Worm (Caenorhabditis elegans) whole organism, L1 larva: ENCODE results near the gene C50F4.1.

ENCODE experiments used
- F16B12.6 ChIP-seq: fragments of 150-350 bp; optimal IDR thresholded peaks from 2 replicates; lab custom pipeline; 2014; ENCODE audit warnings: missing biosample characterization, missing genetic modification characterization
- Y116A8C.19 ChIP-seq: sonication (generic microtip); optimal IDR thresholded peaks from 2 replicates; lab custom pipeline; 2016; ENCODE audit warnings: missing compliant biosample characterization, missing genetic modification characterization, borderline replicate concordance
- alr-1 ChIP-seq: fragments of 200-800 bp; sonication (Bioruptor generic); optimal IDR thresholded peaks from 2 replicates; lab custom pipeline; 2018; ENCODE audit warnings: borderline replicate concordance, mild to moderate bottlenecking, missing genetic modification characterization, missing compliant biosample characterization
- aly-2 ChIP-seq: fragments of 150-350 bp; optimal IDR thresholded peaks from 2 replicates; lab custom pipeline; 2014; ENCODE audit warnings: missing biosample characterization, missing genetic modification characterization
- ama-1 ChIP-seq: fragments of 150-350 bp; optimal IDR thresholded peaks from 2 replicates; lab custom pipeline; 2014
- blmp-1 ChIP-seq: fragments of 150-350 bp; optimal IDR thresholded peaks from 2 replicates; lab custom pipeline; 2014; ENCODE audit warnings: missing biosample characterization, missing genetic modification characterization
- ceh-88 ChIP-seq: fragments of 200-800 bp; sonication (Bioruptor generic); IDR thresholded peaks from 2 replicates; pipeline ENCODE4 v1.3.6; 2022; ENCODE audit warnings: missing genetic modification characterization, missing compliant biosample characterization
- ceh-90 ChIP-seq: sonication (generic microtip); optimal IDR thresholded peaks from 2 replicates; lab custom pipeline; 2016; ENCODE audit warnings: missing genetic modification characterization, missing compliant biosample characterization
- efl-1 ChIP-seq, 4 experiments: fragments of 150-350 bp; optimal IDR thresholded peaks in 3 of 4; peaks in 1 of 4; 1 replicate in 1 of 4; 2 replicates in 3 of 4; lab custom pipeline; 2014; ENCODE audit warnings: missing biosample characterization in 2 of 4, missing genetic modification characterization in 2 of 4, missing genetic modification reagents in 2 of 4
- egl-13 ChIP-seq: sonication (generic microtip); optimal IDR thresholded peaks from 2 replicates; lab custom pipeline; 2016; ENCODE audit warnings: missing genotype, missing genetic modification reagents, missing genetic modification characterization, missing compliant biosample characterization
- elt-2 ChIP-seq: sonication (generic microtip); optimal IDR thresholded peaks from 2 replicates; lab custom pipeline; 2016; ENCODE audit warnings: missing genetic modification characterization, mild to moderate bottlenecking, inconsistent platforms, missing compliant biosample characterization, missing genetic modification reagents
- elt-3 ChIP-seq, 6 experiments: fragments of 150-350 bp in 1 of 6; sonication (generic microtip); optimal IDR thresholded peaks; 2 replicates each; lab custom pipeline; 2017 to 2018; ENCODE audit warnings: missing biosample characterization in 6 of 6, missing genetic modification characterization in 6 of 6, inconsistent platforms in 1 of 6
- ets-5 ChIP-seq: fragments of 200-800 bp; sonication (Bioruptor generic); IDR thresholded peaks from 2 replicates; pipeline ENCODE4 v1.3.6; 2022; ENCODE audit warnings: missing genetic modification characterization, missing compliant biosample characterization
- fkh-10 ChIP-seq: sonication (generic microtip); optimal IDR thresholded peaks from 2 replicates; lab custom pipeline; 2017; ENCODE audit warnings: missing biosample characterization, missing genetic modification reagents, missing genetic modification characterization
- fkh-4 ChIP-seq: sonication (generic microtip); optimal IDR thresholded peaks from 2 replicates; lab custom pipeline; 2016; ENCODE audit warnings: missing compliant biosample characterization, missing genetic modification characterization, borderline replicate concordance
- fkh-8 ChIP-seq: sonication (generic microtip); optimal IDR thresholded peaks from 2 replicates; lab custom pipeline; 2016; ENCODE audit warnings: mild to moderate bottlenecking, missing genetic modification characterization, missing compliant biosample characterization
- hlh-4 ChIP-seq: sonication (generic microtip); optimal IDR thresholded peaks from 2 replicates; lab custom pipeline; 2016; ENCODE audit warnings: mild to moderate bottlenecking, missing genetic modification characterization, missing compliant biosample characterization
- hpl-2 ChIP-seq: fragments of 150-350 bp; optimal IDR thresholded peaks from 2 replicates; lab custom pipeline; 2014; ENCODE audit warnings: missing biosample characterization, missing genetic modification reagents, missing genetic modification characterization
- irx-1 ChIP-seq: sonication (generic microtip); optimal IDR thresholded peaks from 2 replicates; lab custom pipeline; 2016; ENCODE audit warnings: missing genetic modification characterization, missing compliant biosample characterization
- jun-1 ChIP-seq: fragments of 150-350 bp; optimal IDR thresholded peaks from 2 replicates; lab custom pipeline; 2014; ENCODE audit warnings: missing biosample characterization, missing genetic modification reagents, missing genetic modification characterization
- lin-14 ChIP-seq: fragments of 200-800 bp; sonication (Bioruptor generic); optimal IDR thresholded peaks from 2 replicates; lab custom pipeline; 2018; ENCODE audit warnings: mild to moderate bottlenecking, missing genetic modification characterization, moderate library complexity, missing compliant biosample characterization
- lin-15B ChIP-seq: fragments of 150-350 bp; sonication (generic microtip); optimal IDR thresholded peaks from 3 replicates; lab custom pipeline; 2014; ENCODE audit warnings: missing biosample characterization, missing genetic modification characterization
- lin-35 ChIP-seq, 2 experiments: fragments of 150-350 bp; optimal IDR thresholded peaks; 2 replicates each; lab custom pipeline; 2014; ENCODE audit warnings: missing biosample characterization in 2 of 2, missing genetic modification characterization in 2 of 2, missing genetic modification reagents in 2 of 2
- mdl-1 ChIP-seq, 2 experiments: fragments of 150-350 bp; optimal IDR thresholded peaks; 2 replicates each; lab custom pipeline; 2014 to 2017; ENCODE audit warnings: missing biosample characterization in 2 of 2, missing genetic modification characterization in 2 of 2, inconsistent platforms in 1 of 2
- nhr-20 ChIP-seq: sonication (generic microtip); optimal IDR thresholded peaks from 2 replicates; lab custom pipeline; 2016; ENCODE audit warnings: mild to moderate bottlenecking, missing genetic modification characterization, missing compliant biosample characterization
- nhr-28 ChIP-seq: fragments of 150-350 bp; optimal IDR thresholded peaks from 2 replicates; lab custom pipeline; 2014; ENCODE audit warnings: missing biosample characterization, missing genetic modification characterization
- nhr-47 ChIP-seq: sonication (generic microtip); optimal IDR thresholded peaks from 2 replicates; lab custom pipeline; 2016; ENCODE audit warnings: mild to moderate bottlenecking, missing genetic modification characterization, moderate library complexity, missing compliant biosample characterization
- nhr-90 ChIP-seq: sonication (generic microtip); optimal IDR thresholded peaks from 2 replicates; lab custom pipeline; 2016; ENCODE audit warnings: mild to moderate bottlenecking, missing genetic modification characterization, missing compliant biosample characterization; ENCODE audit not compliant: poor library complexity
- pax-3 ChIP-seq: fragments of 200-800 bp; sonication (Bioruptor generic); optimal IDR thresholded peaks from 2 replicates; lab custom pipeline; 2018; ENCODE audit warnings: mild to moderate bottlenecking, missing genetic modification characterization, moderate library complexity, missing compliant biosample characterization
- skn-1 ChIP-seq: fragments of 150-350 bp; optimal IDR thresholded peaks from 2 replicates; lab custom pipeline; 2014; ENCODE audit warnings: missing biosample characterization, missing genetic modification characterization
- snpc-4 ChIP-seq: fragments of 150-350 bp; optimal IDR thresholded peaks from 2 replicates; lab custom pipeline; 2014; ENCODE audit warnings: missing biosample characterization, missing genetic modification characterization
- tlp-1 ChIP-seq: fragments of 150-350 bp; optimal IDR thresholded peaks from 2 replicates; lab custom pipeline; 2014; ENCODE audit warnings: missing biosample characterization, missing genetic modification characterization
- unc-86 ChIP-seq: sonication (generic microtip); optimal IDR thresholded peaks from 2 replicates; lab custom pipeline; 2016; ENCODE audit warnings: missing genetic modification characterization, missing compliant biosample characterization
- unc-98 ChIP-seq: fragments of 200-800 bp; sonication (Bioruptor generic); IDR thresholded peaks from 2 replicates; pipeline ENCODE4 v1.3.6; 2022; ENCODE audit warnings: missing genetic modification characterization, missing compliant biosample characterization

The C50F4.1 gene

DNA sequence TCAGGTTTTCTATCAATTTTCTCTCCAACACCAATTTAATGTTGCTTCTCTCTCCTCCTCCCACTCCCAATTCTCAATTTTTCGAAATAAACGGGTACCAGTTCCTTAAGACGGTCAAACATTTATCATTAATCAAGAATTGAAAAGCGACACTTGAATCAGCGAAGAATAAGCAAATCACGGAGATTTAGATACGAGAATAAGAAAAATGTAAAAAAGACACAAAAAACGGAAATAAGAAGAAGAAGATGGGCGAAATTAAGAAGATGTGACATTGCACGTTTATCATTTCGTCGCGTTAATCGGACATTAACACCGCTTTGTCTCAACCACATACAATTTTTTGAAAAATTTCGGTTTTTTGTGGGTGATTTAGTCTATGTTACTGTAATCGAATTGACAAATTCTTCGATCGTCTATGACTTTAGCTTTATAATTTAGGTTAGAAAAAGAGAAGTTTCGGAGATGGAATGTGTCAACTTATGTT lies 22.1 kb upstream of the C50F4.1 start, which contains the start of gene haao-1 (continued):
- TF ChIP-seq aly-2 (tag; lab: Kevin White, UChicago): no peak
- TF ChIP-seq ama-1 (lab: Kevin White, UChicago): no peak
- TF ChIP-seq lin-15B (tag; lab: Kevin White, UChicago): no peak
- TF ChIP-seq skn-1 (tag; lab: Kevin White, UChicago): no peak
- TF ChIP-seq elt-2 (tag; lab: Kevin White, UChicago): no peak
- no peak for TF ChIP-seq nhr-90
- no peak for TF ChIP-seq hpl-2
- no peak for TF ChIP-seq nhr-28
- peak; percentile 69 for TF ChIP-seq blmp-1 (tag; lab: Kevin White, UChicago)

DNA sequence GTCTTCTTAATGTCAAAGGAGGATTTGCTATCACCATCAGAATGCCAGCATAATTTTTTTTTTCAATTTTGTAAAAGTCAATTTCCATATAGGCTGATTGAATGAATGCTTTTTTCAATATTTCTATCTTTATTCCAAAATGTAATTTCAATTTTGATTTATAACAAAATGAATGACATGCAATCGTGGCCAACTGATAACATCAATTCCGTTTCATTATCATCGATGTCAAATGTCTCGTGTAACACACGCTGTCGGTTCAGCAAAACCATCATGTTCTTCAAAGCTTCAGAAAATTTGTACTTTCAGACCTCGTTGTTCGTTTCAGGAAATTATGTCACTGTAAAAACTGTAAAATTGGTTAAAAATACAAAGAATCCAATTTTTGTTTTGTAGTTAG lies 19.7 kb upstream of the C50F4.1 start:
- TF ChIP-seq ets-5 (GFP tag; lab: Robert Waterston, UW) (no peak), egl-13 (tag; lab: Kevin White, UChicago) (no peak), irx-1 (tag; lab: Kevin White, UChicago) (no peak), ceh-90 (tag; lab: Kevin White, UChicago) (no peak), snpc-4 (tag; lab: Kevin White, UChicago) (no peak), mdl-1 (tag; optimal IDR thresholded peaks at IDR 0.05; lab: Kevin White, UChicago) (peak in 1 of 2 experiments; percentile 11), unc-86 (tag; lab: Kevin White, UChicago) (no peak), nhr-20 (tag; lab: Kevin White, UChicago) (peak; percentile 30), elt-2 (tag; lab: Kevin White, UChicago) (peak; percentile 72), lin-35 (GFP tag; optimal IDR thresholded peaks at IDR 0.05; lab: Kevin White, UChicago) (peak in 1 of 2 experiments; percentile 40), jun-1 (tag; lab: Kevin White, UChicago) (no peak), nhr-90 (peak; percentile 2)

DNA sequence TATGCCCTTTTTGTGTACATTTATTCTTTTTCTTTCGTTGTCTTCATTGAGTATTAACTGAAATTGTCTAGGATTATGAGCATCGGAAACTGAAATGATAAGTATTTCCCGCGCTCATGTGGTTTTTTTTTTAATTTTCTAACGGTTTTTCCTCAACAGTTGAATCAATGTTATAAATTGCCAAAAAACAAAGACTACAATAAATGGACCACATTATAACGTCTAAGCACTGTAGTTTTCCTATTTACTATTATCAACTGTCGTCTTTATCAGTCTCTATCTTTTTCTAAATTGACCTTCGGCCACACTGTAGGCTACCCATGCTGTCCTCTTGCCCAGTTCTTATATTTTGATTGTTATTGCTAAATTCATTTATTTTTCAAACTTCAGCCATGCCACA lies 18.9 kb upstream of the C50F4.1 start, which contains the start of gene acs-14:
Gene acs-14, plus strand, starts transcription at position 391 of the 400 bp plus-strand sequence.
- TF ChIP-seq unc-98 (GFP tag; lab: Robert Waterston, UW): no peak
- TF ChIP-seq elt-2 (tag; lab: Kevin White, UChicago): peak; percentile 12
- no peak for TF ChIP-seq aly-2 (tag; lab: Kevin White, UChicago)
- TF ChIP-seq nhr-20 (tag; lab: Kevin White, UChicago): peak; percentile 13
- TF ChIP-seq hlh-4: no peak
- TF ChIP-seq Y116A8C.19 (tag; lab: Kevin White, UChicago): no peak
- no peak for TF ChIP-seq irx-1 (tag; lab: Kevin White, UChicago)
- TF ChIP-seq lin-14 (GFP tag; lab: Kevin White, UChicago): no peak
- TF ChIP-seq lin-35 (GFP tag; optimal IDR thresholded peaks at IDR 0.05; lab: Kevin White, UChicago): peak in 1 of 2 experiments; percentile 12
- no peak for TF ChIP-seq F16B12.6 (tag; lab: Kevin White, UChicago)
- TF ChIP-seq ceh-88 (GFP tag; lab: Robert Waterston, UW): no peak
- no peak for TF ChIP-seq fkh-8 (tag; lab: Kevin White, UChicago)
- peak in 1 of 6 experiments; percentile 4 for TF ChIP-seq elt-3 (tag; optimal IDR thresholded peaks at IDR 0.05; lab: Kevin White, UChicago)
- no peak for TF ChIP-seq alr-1 (tag; lab: Kevin White, UChicago)
- TF ChIP-seq efl-1 (optimal IDR thresholded peaks at IDR 0.05; lab: Kevin White, UChicago): no peak
- peak in 1 of 2 experiments; percentile 51 for TF ChIP-seq efl-1 (GFP tag; optimal IDR thresholded peaks at IDR 0.05 in 1 of 2; lab: Kevin White, UChicago)

DNA sequence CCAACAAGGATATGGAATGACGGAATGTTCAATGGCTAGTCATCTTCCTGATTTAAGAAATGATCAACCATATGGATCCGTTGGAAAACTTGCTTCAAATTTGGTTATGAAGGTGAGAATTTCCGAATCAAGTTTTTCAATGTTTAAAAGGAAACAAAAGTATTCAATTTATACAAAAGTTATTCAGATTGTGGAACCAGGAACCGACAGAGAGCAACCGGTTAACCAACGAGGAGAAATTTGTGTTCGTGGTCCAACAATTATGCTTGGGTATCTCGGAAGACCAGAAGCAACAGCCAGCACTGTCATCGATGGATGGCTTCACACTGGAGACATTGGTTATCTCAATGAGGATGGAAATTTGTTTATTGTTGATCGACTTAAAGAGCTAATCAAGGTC lies 17.0 kb upstream of the C50F4.1 start:
- no peak for TF ChIP-seq fkh-10 (GFP tag; lab: Kevin White, UChicago)
- TF ChIP-seq alr-1 (tag; lab: Kevin White, UChicago): no peak
- no peak for TF ChIP-seq fkh-4 (tag; lab: Kevin White, UChicago)
- no peak for TF ChIP-seq nhr-47
- TF ChIP-seq tlp-1 (tag; lab: Kevin White, UChicago): no peak
- no peak for TF ChIP-seq nhr-90
- TF ChIP-seq pax-3 (tag; lab: Kevin White, UChicago): no peak
- no peak for TF ChIP-seq aly-2 (tag; lab: Kevin White, UChicago)
- no peak for TF ChIP-seq jun-1 (tag; lab: Kevin White, UChicago)
